Fruit fly (Drosophila melanogaster): Measurements from ENCODE around the gene CG32655.

- TF ChIP-seq CG18619 (GFP tag; optimal IDR thresholded peaks at IDR 0.05) (peak; percentile 58), grn (GFP tag; optimal IDR thresholded peaks at IDR 0.05) (peak; percentile 38), H2.0 (GFP tag; IDR thresholded peaks at IDR 0.05) (peak; percentile 71), Adf1 (GFP tag; IDR thresholded peaks at IDR 0.05) (peak; percentile 62)
Measured at dm6 chrX:12201905-12202623, 33.6 kb downstream of the CG32655 start.

All from whole organism, embryonic.